Fruit fly (Drosophila melanogaster): ENCODE results near the gene mei-217.

mei-217 gene

dm6 chrX:17129733-17130466 is 12.9 kb downstream of the mei-217 start:
- TF ChIP-seq Ssrp (tag; optimal IDR thresholded peaks at IDR 0.05) (peak; percentile 70), CG17385 (GFP tag; optimal IDR thresholded peaks at IDR 0.05) (peak; percentile 84), H15 (GFP tag; IDR thresholded peaks at IDR 0.05) (peak; percentile 62; the same call in 1 of the 3 replicates), ci (GFP tag; IDR thresholded peaks at IDR 0.05) (peak; percentile 84; the same call in 2 of the 3 replicates), CG2875 (GFP tag; optimal IDR thresholded peaks at IDR 0.05) (peak; percentile 73), ewg (GFP tag; optimal IDR thresholded peaks at IDR 0.05) (peak; percentile 55), B-H1 (GFP tag; IDR thresholded peaks at IDR 0.05) (peak; percentile 46; the same call in 2 of the 3 replicates), en (GFP tag; optimal IDR thresholded peaks at IDR 0.05) (no peak), Ada2b (GFP tag; IDR thresholded peaks at IDR 0.05) (peak; percentile 72), Drgx (GFP tag; IDR thresholded peaks at IDR 0.05) (peak; percentile 57; the same call in 1 of the 2 replicates), z (GFP tag; IDR thresholded peaks at IDR 0.05) (no peak), CG17802 (tag; optimal IDR thresholded peaks at IDR 0.05) (no peak), CG12219 (GFP tag; optimal IDR thresholded peaks at IDR 0.05) (peak; percentile 27), cwo (GFP tag; optimal IDR thresholded peaks at IDR 0.05) (peak; percentile 84), pum (GFP tag; optimal IDR thresholded peaks at IDR 0.05) (no peak), gcm2 (GFP tag; optimal IDR thresholded peaks at IDR 0.05) (no peak), CG17912 (GFP tag; optimal IDR thresholded peaks at IDR 0.05) (no peak), Lim3 (GFP tag; IDR thresholded peaks at IDR 0.05) (no peak; the same call in 1 of the 2 replicates), CG7745 (tag; optimal IDR thresholded peaks at IDR 0.05) (no peak), abd-A (tag; optimal IDR thresholded peaks at IDR 0.05) (peak; percentile 58), shn (GFP tag; optimal IDR thresholded peaks at IDR 0.05) (no peak), CG17328 (GFP tag; IDR thresholded peaks at IDR 0.05) (peak; percentile 83), CG15514 (GFP tag; optimal IDR thresholded peaks at IDR 0.05) (peak; percentile 63), gro (GFP tag; optimal IDR thresholded peaks at IDR 0.05) (no peak), CG10366 (GFP tag; IDR thresholded peaks at IDR 0.05) (peak; percentile 74), Nf-YA (GFP tag; IDR thresholded peaks at IDR 0.05) (peak; percentile 41; the same call in 1 of the 2 replicates), maf-S (GFP tag; optimal IDR thresholded peaks at IDR 0.05) (no peak), chif (GFP tag; optimal IDR thresholded peaks at IDR 0.05) (no peak), Hey (tag; optimal IDR thresholded peaks at IDR 0.05) (no peak), CG10321 (GFP tag; IDR thresholded peaks at IDR 0.05) (no peak; the same call in 1 of the 2 replicates), CG34422 (GFP tag; IDR thresholded peaks at IDR 0.05) (peak; percentile 81), HLH54F (GFP tag; optimal IDR thresholded peaks at IDR 0.05) (peak; percentile 37), HLHmδ (GFP tag; optimal IDR thresholded peaks at IDR 0.05) (no peak), croc (GFP tag; conservative IDR thresholded peaks at IDR 0.05) (peak; percentile 45), CG2199 (GFP tag; IDR thresholded peaks at IDR 0.05) (0 out of 3 replicates have a peak, but pooled peaks have one; percentile 54), exex (tag; optimal IDR thresholded peaks at IDR 0.05) (peak; percentile 62), CG6854 (GFP tag; optimal IDR thresholded peaks at IDR 0.05) (peak; percentile 72), prd (optimal IDR thresholded peaks at IDR 0.05) (no peak), prd (GFP tag; IDR thresholded peaks at IDR 0.05) (peak; percentile 80), CG1602 (GFP tag; optimal IDR thresholded peaks at IDR 0.05) (peak; percentile 59), zen (tag; optimal IDR thresholded peaks at IDR 0.05) (peak; percentile 53), fd3F (GFP tag; optimal IDR thresholded peaks at IDR 0.05) (peak; percentile 69), CG2889 (GFP tag; IDR thresholded peaks at IDR 0.05) (peak; percentile 66; the same call in 2 of the 3 replicates), CG11456 (GFP tag; IDR thresholded peaks at IDR 0.05) (peak; percentile 70; the same call in 1 of the 3 replicates), Gsc (GFP tag; IDR thresholded peaks at IDR 0.05) (no peak), HLH3B (GFP tag; IDR thresholded peaks at IDR 0.05) (peak; percentile 82), CG3281 (GFP tag; optimal IDR thresholded peaks at IDR 0.05) (peak; percentile 82), gt (GFP tag; IDR thresholded peaks at IDR 0.05) (no peak), CG4820 (GFP tag; optimal IDR thresholded peaks at IDR 0.05) (peak; percentile 50), CG7271 (tag; optimal IDR thresholded peaks at IDR 0.05) (peak; percentile 47)
